Worm (Caenorhabditis elegans) whole organism, young adult: ENCODE data around the gene T12A2.3.

Experiments
- C17E4.6 ChIP-seq: fragments of 200-800 bp; sonication (Bioruptor generic); IDR thresholded peaks from 2 replicates; pipeline ENCODE4 v1.3.6; 2022; ENCODE audit warnings: missing genetic modification reagents, missing genetic modification characterization, missing compliant biosample characterization
- Y95B8A.8 ChIP-seq: fragments of 200-800 bp; sonication (Bioruptor generic); IDR thresholded peaks from 2 replicates; pipeline ENCODE4 v1.3.6; 2022; ENCODE audit warnings: missing genetic modification reagents, missing genetic modification characterization, missing compliant biosample characterization
- ZK185.1 ChIP-seq: sonication (generic microtip); optimal IDR thresholded peaks from 2 replicates; lab custom pipeline; 2016; ENCODE audit warnings: mild to moderate bottlenecking, missing genetic modification characterization, missing compliant biosample characterization; ENCODE audit not compliant: poor library complexity, severe bottlenecking
- ama-1 ChIP-seq, 3 experiments: fragments of 150-350 bp in 1 of 3; sonication (generic microtip) in 2 of 3; optimal IDR thresholded peaks; 2 replicates each; lab custom pipeline; 2014 to 2018; ENCODE audit warnings: missing biosample characterization in 2 of 3, missing genetic modification characterization in 2 of 3, missing genetic modification reagents in 2 of 3
- aptf-2 ChIP-seq: fragments of 200-800 bp; sonication (Bioruptor generic); conservative IDR thresholded peaks from 2 replicates; pipeline ENCODE4 v1.3.6; 2022; ENCODE audit warnings: missing genetic modification reagents, missing genetic modification characterization, missing compliant biosample characterization
- ceh-40 ChIP-seq: fragments of 200-800 bp; sonication (Bioruptor generic); IDR thresholded peaks from 2 replicates; pipeline ENCODE4 v1.3.6; 2022; ENCODE audit warnings: missing genetic modification characterization, missing compliant biosample characterization
- ceh-79 ChIP-seq: sonication (generic microtip); optimal IDR thresholded peaks from 2 replicates; lab custom pipeline; 2017; ENCODE audit warnings: mild to moderate bottlenecking, missing genetic modification characterization, missing compliant biosample characterization
- hmg-20 ChIP-seq: fragments of 200-800 bp; sonication (Bioruptor generic); IDR thresholded peaks from 2 replicates; pipeline ENCODE4 v1.3.6; 2022; ENCODE audit warnings: missing genetic modification reagents, missing genetic modification characterization, missing compliant biosample characterization
- lin-26 ChIP-seq: fragments of 200-800 bp; sonication (Bioruptor generic); IDR thresholded peaks from 2 replicates; pipeline ENCODE4 v1.3.6; 2022; ENCODE audit warnings: missing genetic modification reagents, missing genetic modification characterization, missing compliant biosample characterization
- nfya-1 ChIP-seq: sonication (generic microtip); optimal IDR thresholded peaks from 2 replicates; lab custom pipeline; 2017; ENCODE audit warnings: antibody characterized with exemption, missing compliant biosample characterization, missing genetic modification characterization, borderline replicate concordance; ENCODE audit not compliant: insufficient read depth
- sea-2 ChIP-seq: fragments of 200-800 bp; sonication (Bioruptor generic); IDR thresholded peaks from 2 replicates; pipeline ENCODE4 v1.3.6; 2022; ENCODE audit warnings: missing genetic modification characterization, missing compliant biosample characterization
- unc-62 ChIP-seq: fragments of 150-350 bp; optimal IDR thresholded peaks from 2 replicates; lab custom pipeline; 2014; ENCODE audit warnings: missing biosample characterization, missing genetic modification reagents, missing genetic modification characterization

ce11 chrIII:6240528-6240927, at the start of gene T12A2.3:
- TF ChIP-seq lin-26 (no peak), ceh-79 (tag; lab: Kevin White, UChicago) (no peak), hmg-20 (GFP tag; lab: Robert Waterston, UW) (no peak), sea-2 (no peak), ama-1 (optimal IDR thresholded peaks at IDR 0.05; lab: Kevin White, UChicago) (no peak), ama-1 (GFP tag; optimal IDR thresholded peaks at IDR 0.05; lab: Kevin White, UChicago) (no peak), unc-62 (GFP tag; lab: Kevin White, UChicago) (no peak), ZK185.1 (no peak), C17E4.6 (no peak), nfya-1 (tag; lab: Kevin White, UChicago) (no peak), ceh-40 (no peak), aptf-2 (GFP tag; lab: Robert Waterston, UW) (no peak), Y95B8A.8 (GFP tag; lab: Robert Waterston, UW) (no peak)
